Worm (Caenorhabditis elegans) whole organism, L4/young adult: ENCODE data around the gene T02H6.7.

ENCODE experiments used
- W03F9.2 ChIP-seq: fragments of 150-350 bp; optimal IDR thresholded peaks from 2 replicates; lab custom pipeline; 2014; ENCODE audit warnings: missing biosample characterization, missing genetic modification characterization
- him-1 ChIP-seq: sonication (generic microtip); optimal IDR thresholded peaks from 2 replicates; lab custom pipeline; 2016; ENCODE audit warnings: missing genotype, missing genetic modification reagents, missing genetic modification characterization, missing compliant biosample characterization

DNA sequence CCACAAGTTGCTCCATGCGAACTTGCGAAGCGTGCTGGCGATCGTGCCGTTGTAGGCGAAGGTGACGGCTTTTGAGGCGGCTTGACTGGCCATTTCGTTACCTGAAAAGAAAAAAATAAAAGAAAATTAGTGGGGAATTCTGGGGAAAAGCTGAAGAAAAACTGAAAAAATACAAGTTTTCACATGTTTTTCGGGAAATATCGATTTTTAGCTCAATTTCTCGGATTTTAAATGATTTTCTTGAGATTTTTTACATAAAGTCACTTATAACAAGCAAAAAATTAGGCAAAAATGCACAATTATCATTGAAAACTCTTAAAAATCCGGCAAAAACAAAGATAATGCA, 18.6 kb downstream of the T02H6.7 start, which contains the start of gene T02H6.11:
- TF ChIP-seq W03F9.2: no peak
- no peak for TF ChIP-seq him-1 (tag; lab: Kevin White, UChicago)
